Fruit fly (Drosophila melanogaster): Measurements from ENCODE around the gene CG1440.

DNA sequence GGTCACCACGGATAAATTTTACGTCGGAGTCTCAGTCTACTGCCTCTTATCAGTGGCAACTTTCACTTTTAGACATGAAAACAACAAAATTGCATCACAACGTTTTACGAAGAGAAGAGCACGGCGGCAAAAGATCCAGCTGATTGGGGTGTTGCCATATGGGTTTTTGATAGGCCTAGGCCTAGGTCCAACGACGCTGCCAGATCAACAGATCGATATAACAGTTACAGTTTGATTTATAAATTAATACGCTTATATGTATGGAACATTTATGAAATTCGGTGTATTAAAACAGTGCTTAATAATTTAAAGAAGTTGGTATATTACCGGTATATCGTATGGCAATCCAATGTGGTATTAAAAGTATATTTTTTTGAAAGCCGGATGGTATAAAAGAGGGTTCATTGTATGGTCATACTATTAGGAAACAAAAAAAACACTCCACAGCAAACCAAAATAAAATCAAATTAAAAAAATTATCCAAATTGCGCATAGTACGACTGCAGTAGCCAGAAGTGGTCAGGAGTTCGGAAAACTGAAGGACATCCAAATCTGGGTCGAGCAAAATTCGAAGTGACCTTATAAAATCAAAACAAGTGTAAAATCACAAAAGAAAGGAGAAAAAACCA is at the start of gene CG1440:
- TF ChIP-seq Ets98B (GFP tag; IDR thresholded peaks at IDR 0.05) (peak; percentile 18; the same call in 1 of the 2 replicates), CG12605 (GFP tag; IDR thresholded peaks at IDR 0.05) (peak; percentile 11; the same call in 1 of the 2 replicates)

All from whole organism, pupa.